Worm (Caenorhabditis elegans): ENCODE data around the gene F10C1.23.
"Not testable (repeated sequence)": the region's sequence is repeated elsewhere in the genome, so short reads cannot be mapped to it uniquely, and the experiment has no call there.

Gene F10C1.23

DNA sequence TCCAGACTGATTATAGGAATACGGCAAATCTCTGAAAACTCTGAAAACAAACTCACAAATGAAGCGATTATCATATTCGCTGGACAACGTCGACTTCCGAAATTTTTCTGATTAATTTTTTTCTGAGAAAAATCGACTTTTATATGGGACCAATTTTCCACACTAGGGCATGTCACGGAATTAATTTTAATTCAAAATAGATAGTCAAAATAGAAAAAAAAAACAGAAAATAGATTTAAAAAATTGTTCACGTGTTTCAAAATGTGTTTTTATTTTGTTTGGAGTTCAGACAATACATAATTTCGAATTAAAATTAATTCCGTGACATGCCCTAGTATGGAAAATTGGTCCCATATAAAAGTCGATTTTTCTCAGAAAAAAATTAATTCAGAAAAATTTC is at the start of gene F10C1.23, which contains the start of gene F10C1.3:
TSS of gene F10C1.23 (plus strand) at position 385 of the 400 bp plus-strand sequence.
TSS of gene F10C1.3 (minus strand) at position 101 of the 400 bp plus-strand sequence.
- TF ChIP-seq unc-62 (GFP tag; optimal IDR thresholded peaks at IDR 0.05): not testable (repeated sequence)

DNA sequence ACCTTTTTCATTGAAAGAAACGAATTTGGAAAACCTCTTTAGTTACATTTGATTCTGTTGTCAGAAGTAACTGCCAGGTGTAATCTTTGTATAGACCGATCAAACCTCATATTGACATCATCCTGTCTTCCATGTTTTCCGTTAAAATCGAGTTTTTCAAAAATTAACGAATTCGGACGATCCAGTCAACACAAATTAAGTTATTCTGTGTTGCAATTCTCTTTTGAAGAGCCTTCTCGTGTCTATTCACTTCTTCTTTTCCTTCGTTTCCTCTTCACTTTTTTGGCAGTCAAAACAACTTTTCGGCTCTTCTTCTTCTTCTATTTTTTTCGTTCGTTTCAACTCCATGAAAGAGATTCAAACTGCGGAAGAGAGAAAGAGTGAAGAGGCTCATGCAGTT is 49.7 kb upstream of the F10C1.23 start:
- TF ChIP-seq unc-62 (GFP tag; optimal IDR thresholded peaks at IDR 0.05): no peak

DNA sequence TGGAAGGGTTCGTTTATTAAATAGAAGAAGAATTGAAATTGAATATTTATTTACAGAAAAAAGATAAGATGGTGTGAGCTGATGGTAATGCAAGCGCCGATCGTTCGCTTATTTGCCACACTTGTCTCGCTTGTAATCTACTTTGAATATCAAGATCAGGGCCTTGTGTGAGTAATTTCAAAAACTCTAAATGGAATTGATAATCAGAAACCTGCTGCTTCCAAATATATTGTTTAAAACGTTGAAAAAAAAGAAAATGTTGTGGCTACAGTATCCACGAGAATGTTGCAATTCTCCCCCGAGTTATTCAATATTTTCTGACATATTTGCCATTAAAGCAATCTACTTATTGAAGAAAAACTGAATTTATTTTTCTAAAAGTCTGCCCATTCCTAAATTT is 47.0 kb upstream of the F10C1.23 start:
- no peak for TF ChIP-seq unc-62 (GFP tag; optimal IDR thresholded peaks at IDR 0.05)

DNA sequence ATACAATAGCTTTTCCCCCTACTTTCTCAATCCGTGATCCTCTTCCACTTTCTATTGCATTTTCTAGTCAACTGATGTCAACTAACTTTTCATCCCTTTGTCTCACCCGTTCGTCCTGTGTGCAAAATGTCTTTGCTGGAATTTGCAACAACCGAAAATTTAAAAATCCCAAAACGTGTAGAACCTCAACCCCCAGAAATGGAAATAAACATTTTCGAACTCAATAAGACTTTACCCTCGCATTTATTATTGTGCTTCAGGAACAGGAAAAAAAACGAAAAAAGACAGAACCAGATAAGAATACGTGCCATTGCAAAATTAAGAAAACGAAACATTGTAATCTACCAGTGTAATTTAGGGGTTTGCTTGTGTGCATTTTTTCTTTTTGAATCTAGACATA is 45.7 kb upstream of the F10C1.23 start:
- TF ChIP-seq unc-62 (GFP tag; optimal IDR thresholded peaks at IDR 0.05): no peak

DNA sequence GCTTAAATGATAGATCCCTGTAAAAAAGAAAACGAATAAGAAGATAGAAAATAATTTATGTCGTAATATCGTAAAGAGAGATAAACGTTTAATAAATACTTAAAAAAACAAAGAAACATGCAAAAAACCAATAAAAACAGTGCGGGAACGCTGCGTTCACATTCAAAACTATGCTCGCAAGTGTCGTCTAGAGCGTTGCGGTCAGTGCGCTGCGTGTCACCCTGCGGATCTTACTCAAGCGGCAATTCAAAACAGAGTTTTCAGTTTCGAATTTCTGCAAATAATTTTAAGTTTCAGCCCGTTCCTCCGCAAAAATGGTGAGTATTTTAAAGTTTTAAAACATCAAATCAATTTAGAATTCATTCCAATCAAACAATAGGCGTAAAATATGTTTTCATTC is 43.0 kb upstream of the F10C1.23 start, which contains the start of the genes tiar-1 and lelo-4:
TSS of gene tiar-1 (minus strand) at position 17 of the 400 bp plus-strand sequence.
TSS of gene lelo-4 (plus strand) at position 118 of the 400 bp plus-strand sequence.
- no peak for TF ChIP-seq unc-62 (GFP tag; optimal IDR thresholded peaks at IDR 0.05)

DNA sequence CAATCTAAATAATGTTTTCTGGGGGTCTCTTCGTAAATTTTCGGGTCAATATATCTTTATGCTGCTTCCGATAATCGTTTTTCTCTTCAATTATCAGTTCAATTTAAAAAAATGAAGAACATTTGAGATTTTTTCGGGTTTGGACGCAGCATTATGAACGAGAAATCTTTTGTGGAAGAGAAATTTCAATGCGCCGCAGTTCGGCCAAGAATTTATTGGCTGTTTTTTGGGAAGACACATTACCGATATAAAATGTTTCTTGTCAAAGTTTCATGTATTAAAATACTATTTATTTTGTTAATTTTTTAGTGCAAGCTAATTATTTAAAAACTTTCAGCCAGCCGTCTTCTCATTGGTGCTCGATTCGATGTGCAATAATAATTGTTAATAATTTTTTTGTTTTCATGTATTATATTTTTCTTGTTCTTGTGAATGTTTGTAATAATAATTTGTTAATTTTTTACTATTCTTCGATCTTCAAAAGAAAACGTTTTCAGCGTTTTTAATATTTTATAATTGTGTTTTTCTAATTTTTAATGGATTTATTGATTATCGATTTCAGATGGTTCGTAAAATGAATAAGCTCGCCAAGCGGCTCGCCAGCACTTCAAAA is 42.0 kb upstream of the F10C1.23 start, which contains the start of the genes C18A3.10 and C18A3.3:
TSS of gene C18A3.10 (minus strand) at position 101 of the 613 bp plus-strand sequence.
TSS of gene C18A3.3 (plus strand) at position 563 of the 613 bp plus-strand sequence.
- no peak for TF ChIP-seq unc-62 (GFP tag; optimal IDR thresholded peaks at IDR 0.05)

DNA sequence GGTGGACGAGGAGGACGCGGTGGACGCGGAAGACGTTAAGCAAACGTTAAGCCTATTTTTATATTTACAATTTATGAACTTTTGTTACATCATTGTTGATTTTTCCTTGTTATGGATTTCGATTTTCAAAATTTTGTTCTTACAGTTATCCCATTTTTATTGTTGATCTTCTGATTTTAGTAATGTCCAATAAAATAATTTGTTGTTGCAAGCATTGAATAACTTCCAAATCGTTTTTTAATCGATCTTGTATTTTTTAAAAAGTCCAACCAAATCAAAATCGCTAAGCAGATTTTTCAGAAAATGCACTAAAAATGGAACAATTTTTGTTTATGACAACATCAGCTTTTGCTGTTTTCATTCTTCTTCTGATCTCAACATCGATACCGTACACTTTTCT is 40.0 kb upstream of the F10C1.23 start, which contains the start of gene zipt-3:
TSS of gene zipt-3 (plus strand) at position 301 of the 400 bp plus-strand sequence.
- TF ChIP-seq unc-62 (GFP tag; optimal IDR thresholded peaks at IDR 0.05): no peak

DNA sequence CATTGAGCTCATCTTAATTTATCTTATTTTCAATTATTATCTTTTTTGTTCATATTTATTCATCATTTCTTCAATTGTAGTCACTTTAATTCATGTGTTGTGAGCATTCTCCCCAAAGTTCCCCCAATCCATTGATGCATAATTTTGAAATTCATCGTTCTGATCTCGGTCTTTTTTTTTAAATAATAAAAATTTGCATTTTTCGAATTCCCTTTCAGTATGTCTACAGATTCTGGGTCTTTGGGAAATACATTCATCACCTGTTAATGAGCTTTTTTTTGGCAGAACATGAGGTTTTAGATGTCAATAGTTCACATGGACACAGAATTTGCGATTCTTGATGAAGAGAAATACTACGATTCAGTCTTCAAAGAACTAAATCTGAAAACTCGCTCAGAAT is 38.0 kb upstream of the F10C1.23 start, which contains the start of gene damt-1:
TSS of gene damt-1 (plus strand) at position 301 of the 400 bp plus-strand sequence.
- TF ChIP-seq unc-62 (GFP tag; optimal IDR thresholded peaks at IDR 0.05): no peak

DNA sequence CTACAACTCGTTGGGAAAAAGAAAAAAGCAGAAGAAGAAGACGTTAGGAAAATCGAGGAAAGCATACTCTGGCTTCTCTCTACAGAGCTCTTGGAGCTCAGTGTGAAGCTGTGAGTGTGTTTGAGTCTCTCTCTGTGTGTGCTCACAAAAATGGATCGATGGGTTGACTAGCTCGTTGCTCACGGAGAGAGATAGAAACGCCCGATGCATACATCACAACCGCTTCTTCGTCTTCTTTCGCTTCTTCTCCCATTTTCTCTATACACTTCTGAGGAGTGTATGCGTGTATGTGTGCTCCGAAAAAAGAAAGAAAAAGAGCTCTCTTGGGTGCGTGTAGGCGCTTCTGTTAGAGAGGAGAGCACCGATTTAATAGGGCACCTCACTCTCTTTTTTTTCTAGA is 32.7 kb upstream of the F10C1.23 start:
- no peak for TF ChIP-seq unc-62 (GFP tag; optimal IDR thresholded peaks at IDR 0.05)

DNA sequence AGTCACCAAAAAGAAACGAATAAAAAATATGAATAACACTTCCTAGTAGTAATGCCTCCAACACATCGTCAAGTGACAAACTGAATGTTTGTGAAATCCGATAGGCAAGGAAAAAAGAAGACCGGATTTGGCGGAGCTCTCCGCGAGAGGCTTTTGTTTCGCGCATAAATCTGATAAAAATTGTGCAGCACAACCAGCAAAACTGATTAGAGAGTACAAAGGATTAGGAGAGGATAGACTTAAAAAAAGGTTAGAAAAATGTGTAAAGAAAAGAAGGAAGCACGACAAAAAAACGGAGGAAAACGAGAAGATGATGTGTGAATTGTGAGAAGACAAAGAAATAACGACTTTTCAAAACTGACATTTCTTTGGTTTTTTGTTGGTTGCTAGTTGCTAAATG is 30.1 kb upstream of the F10C1.23 start, which contains the start of gene rab-3:
TSS of gene rab-3 (minus strand) at position 147 of the 400 bp plus-strand sequence.
- TF ChIP-seq unc-62 (GFP tag; optimal IDR thresholded peaks at IDR 0.05): no peak

DNA sequence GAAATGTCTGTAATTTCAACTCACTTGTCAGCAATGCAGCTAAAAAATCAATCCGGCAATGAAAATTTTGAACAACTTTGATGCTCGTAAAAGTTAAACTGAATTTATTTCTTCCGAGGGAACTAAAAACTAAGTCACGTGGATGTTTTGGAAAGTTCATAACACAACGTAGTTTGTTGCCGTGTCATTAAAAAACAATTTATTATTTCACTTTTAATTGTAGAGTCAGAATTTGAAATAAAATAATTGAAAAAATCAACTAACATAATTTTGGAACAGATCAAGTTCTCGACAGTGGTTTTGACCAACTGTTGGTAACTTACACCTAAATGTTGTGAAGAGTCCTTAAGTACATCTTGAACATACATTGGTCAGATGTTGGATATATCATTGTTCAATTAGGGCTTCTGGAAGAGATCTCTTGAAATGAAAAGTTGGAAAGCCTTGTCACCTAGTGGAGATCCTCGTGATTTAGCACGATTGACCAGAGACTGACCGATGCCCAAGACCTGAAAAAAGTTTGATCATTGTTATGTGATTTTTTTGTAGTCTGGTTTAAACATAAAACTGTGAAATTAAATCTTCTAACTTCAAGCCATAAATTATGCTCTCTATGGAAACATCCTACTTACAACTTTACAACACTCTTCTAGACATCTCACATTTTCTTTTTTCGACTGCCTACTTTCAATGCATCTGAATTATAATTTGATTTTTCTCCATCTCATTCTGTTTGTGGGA is 27.3 kb upstream of the F10C1.23 start, which contains the start of the genes C18A3.7 and C18A3.11:
TSS of gene C18A3.7 (minus strand) at position 101 of the 741 bp plus-strand sequence.
TSS of gene C18A3.11 (plus strand) at position 691 of the 741 bp plus-strand sequence.
- TF ChIP-seq unc-62 (GFP tag; optimal IDR thresholded peaks at IDR 0.05): no peak

DNA sequence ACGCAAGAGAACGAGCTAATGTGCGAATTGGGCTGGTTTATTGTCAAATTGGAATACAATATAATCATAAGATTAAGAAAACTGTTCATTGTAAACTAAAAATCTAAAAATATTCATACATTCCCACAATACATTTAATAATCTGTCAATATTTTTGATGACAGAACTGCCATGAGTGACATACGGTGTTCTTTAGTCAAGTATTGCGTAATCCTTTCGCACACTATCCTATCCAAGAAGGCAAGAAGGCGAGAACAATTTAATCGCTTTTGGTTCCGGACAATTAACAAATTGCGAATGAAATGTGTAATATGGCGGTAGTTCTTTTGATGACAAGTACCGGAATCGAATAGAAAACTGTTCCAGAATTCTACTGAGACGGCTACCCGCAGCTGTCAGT is 23.0 kb upstream of the F10C1.23 start:
- TF ChIP-seq unc-62 (GFP tag; optimal IDR thresholded peaks at IDR 0.05): no peak

DNA sequence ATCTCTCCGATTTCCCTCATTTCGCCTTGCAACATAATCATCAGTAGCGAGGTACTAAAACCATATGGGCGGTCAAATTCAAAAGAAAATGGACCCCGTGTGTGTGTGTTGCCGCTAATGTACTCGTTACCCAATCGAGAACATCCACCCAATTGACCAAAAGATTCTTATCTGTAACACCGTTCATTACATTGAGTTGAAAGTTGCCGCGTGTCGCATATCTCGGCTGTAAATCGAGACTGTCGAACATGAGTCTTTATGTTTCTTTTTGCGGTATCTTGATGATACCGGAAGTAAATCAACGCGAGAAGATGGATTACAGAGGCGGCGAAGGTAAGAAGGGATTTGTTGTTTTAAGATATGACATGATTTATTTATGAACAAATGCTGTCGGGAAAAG is 22.1 kb upstream of the F10C1.23 start:
- no peak for TF ChIP-seq unc-62 (GFP tag; optimal IDR thresholded peaks at IDR 0.05)

DNA sequence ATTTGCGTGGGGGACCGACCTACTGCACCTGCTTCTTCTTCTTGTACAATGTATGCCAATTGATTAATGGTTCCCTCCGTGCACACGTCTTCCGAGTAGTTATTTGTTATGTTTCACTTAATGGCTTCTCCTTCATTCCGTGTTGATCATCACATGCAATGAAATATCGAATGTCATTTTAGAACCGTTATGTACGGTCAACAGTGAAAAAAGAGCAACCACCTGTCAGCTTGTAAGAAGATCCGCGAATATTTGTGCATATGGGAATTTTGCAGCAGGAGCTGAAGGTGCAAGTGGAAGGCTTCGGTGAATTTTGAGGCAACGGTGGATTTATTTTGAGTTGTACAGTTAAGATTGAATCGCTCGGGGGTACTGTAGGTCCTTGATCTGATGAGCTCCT is 21.2 kb upstream of the F10C1.23 start:
- TF ChIP-seq unc-62 (GFP tag; optimal IDR thresholded peaks at IDR 0.05): no peak

DNA sequence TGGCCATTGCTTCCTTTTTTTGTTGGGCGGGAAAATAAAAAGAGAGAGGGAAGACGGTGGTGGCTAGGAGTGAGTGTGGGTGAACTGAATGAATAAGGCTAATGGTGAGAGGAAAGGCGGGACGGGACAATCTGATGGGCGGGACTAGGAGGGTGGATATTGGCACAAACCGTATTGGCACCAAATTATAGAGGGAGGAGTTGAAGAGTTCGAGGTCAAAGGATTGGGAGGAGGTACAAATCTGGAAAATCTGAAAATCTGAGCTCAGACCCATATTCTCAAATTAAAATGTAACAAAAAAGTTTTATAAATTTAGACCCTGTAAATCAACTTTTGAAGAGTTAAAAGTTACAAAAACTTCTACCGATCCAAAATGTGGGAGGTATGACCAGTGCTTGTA is 19.0 kb upstream of the F10C1.23 start, which contains the start of gene hlh-14:
TSS of gene hlh-14 (minus strand) at position 101 of the 400 bp plus-strand sequence.
- TF ChIP-seq unc-62 (GFP tag; optimal IDR thresholded peaks at IDR 0.05): no peak

DNA sequence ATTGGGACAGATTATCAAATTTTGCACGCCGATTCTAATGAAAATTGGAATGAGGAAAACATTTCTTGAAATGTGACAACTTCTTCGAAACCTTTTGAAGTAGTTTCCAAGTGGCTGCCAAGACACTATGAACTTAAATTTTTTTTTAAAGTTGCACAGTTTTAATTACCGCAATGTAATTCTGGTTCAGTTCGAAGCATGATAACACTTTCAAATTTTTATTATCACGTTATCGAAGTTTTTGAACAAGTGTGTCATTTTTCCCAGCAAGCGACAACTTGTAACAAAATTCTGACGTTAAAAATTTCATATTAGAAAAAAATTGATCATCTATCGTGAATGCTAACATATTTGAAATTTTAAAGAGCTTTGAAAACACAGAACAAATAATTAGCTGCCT is 15.1 kb upstream of the F10C1.23 start:
- TF ChIP-seq unc-62 (GFP tag; optimal IDR thresholded peaks at IDR 0.05): no peak

Measured in whole organism, dauer.